Fruit fly (Drosophila melanogaster) whole organism: ENCODE data around the gene CG46523.
A peak's percentile ranks its signal among the peaks of the same experiment; 100 is the strongest.

ENCODE experiments used
- CG8478 ChIP-seq: fragments of >200 bp; optimal IDR thresholded peaks from 2 replicates; lab custom pipeline; 2018; ENCODE audit warnings: inconsistent platforms
- Dll ChIP-seq: fragments of >200 bp; optimal IDR thresholded peaks from 2 replicates; lab custom pipeline; 2017
- EcR ChIP-seq, 2 experiments: fragments of >200 bp; optimal IDR thresholded peaks; 2 replicates each; lab custom pipeline; 2017; ENCODE audit warnings: missing biosample characterization in 2 of 2, missing genetic modification characterization in 2 of 2, missing genetic modification reagents in 2 of 2
- pan ChIP-seq: fragments of >200 bp; optimal IDR thresholded peaks from 2 replicates; lab custom pipeline; 2017
- psq ChIP-seq: fragments of >200 bp; optimal IDR thresholded peaks from 2 replicates; lab custom pipeline; 2017
- usp ChIP-seq: fragments of >200 bp; optimal IDR thresholded peaks from 2 replicates; lab custom pipeline; 2017; ENCODE audit warnings: missing biosample characterization, missing genetic modification characterization, mixed read lengths

The CG46523 gene

dm6 chr3L:1906208-1906607, 32.7 kb downstream of the CG46523 start:
- TF ChIP-seq EcR (GFP tag; optimal IDR thresholded peaks at IDR 0.05; lab: Kevin White, UChicago), result no peak
- TF ChIP-seq CG8478 (lab: Kevin White, UChicago), result no peak
- TF ChIP-seq Dll (lab: Kevin White, UChicago), result no peak
- TF ChIP-seq usp (GFP tag; lab: Kevin White, UChicago), result no peak
- TF ChIP-seq psq (lab: Kevin White, UChicago), result no peak
- no peak for TF ChIP-seq pan (lab: Kevin White, UChicago)

- TF ChIP-seq psq (lab: Kevin White, UChicago), result no peak
- no peak for TF ChIP-seq pan (lab: Kevin White, UChicago)
- no peak for TF ChIP-seq Dll (lab: Kevin White, UChicago)
These were observed 33.6 kb downstream of the CG46523 start for dm6 chr3L:1905273-1905672.

- TF ChIP-seq EcR (GFP tag; optimal IDR thresholded peaks at IDR 0.05; lab: Kevin White, UChicago) (no peak), usp (GFP tag; lab: Kevin White, UChicago) (no peak), CG8478 (lab: Kevin White, UChicago) (no peak), Dll (lab: Kevin White, UChicago) (no peak), psq (lab: Kevin White, UChicago) (no peak), pan (lab: Kevin White, UChicago) (no peak)
These were observed 34.5 kb downstream of the CG46523 start for dm6 chr3L:1904440-1904839.

- no peak for TF ChIP-seq CG8478 (lab: Kevin White, UChicago)
- TF ChIP-seq usp (GFP tag; lab: Kevin White, UChicago), result no peak
- TF ChIP-seq psq (lab: Kevin White, UChicago), result no peak
- no peak for TF ChIP-seq Dll (lab: Kevin White, UChicago)
- no peak for TF ChIP-seq EcR (GFP tag; optimal IDR thresholded peaks at IDR 0.05; lab: Kevin White, UChicago)
- TF ChIP-seq pan (lab: Kevin White, UChicago), result no peak
These were observed 38.3 kb downstream of the CG46523 start for dm6 chr3L:1900633-1901032.

dm6 chr3L:1899616-1900015, 39.3 kb downstream of the CG46523 start:
- peak; percentile 13 for TF ChIP-seq Dll (lab: Kevin White, UChicago)
- no peak for TF ChIP-seq psq (lab: Kevin White, UChicago)
- no peak for TF ChIP-seq usp (GFP tag; lab: Kevin White, UChicago)

dm6 chr3L:1897709-1898108, 41.2 kb downstream of the CG46523 start:
- TF ChIP-seq psq (lab: Kevin White, UChicago) (no peak), Dll (lab: Kevin White, UChicago) (no peak), EcR (GFP tag; optimal IDR thresholded peaks at IDR 0.05; lab: Kevin White, UChicago) (no peak), CG8478 (lab: Kevin White, UChicago) (no peak), usp (GFP tag; lab: Kevin White, UChicago) (no peak), pan (lab: Kevin White, UChicago) (no peak)

- TF ChIP-seq Dll (lab: Kevin White, UChicago) (no peak), CG8478 (lab: Kevin White, UChicago) (no peak), usp (GFP tag; lab: Kevin White, UChicago) (no peak), pan (lab: Kevin White, UChicago) (no peak), EcR (GFP tag; optimal IDR thresholded peaks at IDR 0.05; lab: Kevin White, UChicago) (no peak), psq (lab: Kevin White, UChicago) (no peak)
These were observed 47.0 kb downstream of the CG46523 start for dm6 chr3L:1891914-1892313.

- TF ChIP-seq CG8478 (lab: Kevin White, UChicago) (peak; percentile 36), pan (lab: Kevin White, UChicago) (no peak)
These were observed 48.0 kb downstream of the CG46523 start for dm6 chr3L:1890941-1891340.

dm6 chr3L:1887929-1888529, 50.9 kb downstream of the CG46523 start:
- no peak for TF ChIP-seq psq (lab: Kevin White, UChicago)
- no peak for TF ChIP-seq pan (lab: Kevin White, UChicago)
- TF ChIP-seq EcR (GFP tag; optimal IDR thresholded peaks at IDR 0.05; lab: Kevin White, UChicago), result no peak

dm6 chr3L:1886125-1886544, 52.8 kb downstream of the CG46523 start:
- TF ChIP-seq psq (lab: Kevin White, UChicago) (no peak), usp (GFP tag; lab: Kevin White, UChicago) (no peak), CG8478 (lab: Kevin White, UChicago) (no peak), EcR (GFP tag; optimal IDR thresholded peaks at IDR 0.05; lab: Kevin White, UChicago) (no peak), Dll (lab: Kevin White, UChicago) (no peak), pan (lab: Kevin White, UChicago) (no peak)

dm6 chr3L:1885436-1885835, 53.5 kb downstream of the CG46523 start, which contains the start of gene Tmhs:
TSS of gene Tmhs (plus strand) at chr3L:1885657.
- TF ChIP-seq usp (GFP tag; lab: Kevin White, UChicago) (no peak), CG8478 (lab: Kevin White, UChicago) (no peak), psq (lab: Kevin White, UChicago) (no peak), pan (lab: Kevin White, UChicago) (no peak), EcR (GFP tag; optimal IDR thresholded peaks at IDR 0.05; lab: Kevin White, UChicago) (no peak), Dll (lab: Kevin White, UChicago) (no peak)

dm6 chr3L:1884652-1885051, 54.3 kb downstream of the CG46523 start, which contains the start of gene Aprt:
TSS of gene Aprt (minus strand) at chr3L:1885019.
- TF ChIP-seq psq (lab: Kevin White, UChicago) (no peak), EcR (GFP tag; optimal IDR thresholded peaks at IDR 0.05; lab: Kevin White, UChicago) (no peak), Dll (lab: Kevin White, UChicago) (no peak), pan (lab: Kevin White, UChicago) (no peak), usp (GFP tag; lab: Kevin White, UChicago) (no peak), CG8478 (lab: Kevin White, UChicago) (no peak)
